Worm (Caenorhabditis elegans) whole organism, L1 larva: ENCODE measurements around the gene cutl-9.

Experiments
- C04F5.9 ChIP-seq: sonication (generic microtip); optimal IDR thresholded peaks from 2 replicates; lab custom pipeline; 2016; ENCODE audit warnings: missing genetic modification characterization, missing compliant biosample characterization
- C16A3.4 ChIP-seq: fragments of 150-350 bp; optimal IDR thresholded peaks from 2 replicates; lab custom pipeline; 2014; ENCODE audit warnings: missing biosample characterization, missing genetic modification characterization
- F16B12.6 ChIP-seq: fragments of 150-350 bp; optimal IDR thresholded peaks from 2 replicates; lab custom pipeline; 2014; ENCODE audit warnings: missing biosample characterization, missing genetic modification characterization
- aha-1 ChIP-seq: fragments of 150-350 bp; optimal IDR thresholded peaks from 2 replicates; lab custom pipeline; 2014; ENCODE audit warnings: missing biosample characterization, missing genetic modification characterization
- aly-2 ChIP-seq: fragments of 150-350 bp; optimal IDR thresholded peaks from 2 replicates; lab custom pipeline; 2014; ENCODE audit warnings: missing biosample characterization, missing genetic modification characterization
- ama-1 ChIP-seq: fragments of 150-350 bp; optimal IDR thresholded peaks from 2 replicates; lab custom pipeline; 2014
- ceh-90 ChIP-seq: sonication (generic microtip); optimal IDR thresholded peaks from 2 replicates; lab custom pipeline; 2016; ENCODE audit warnings: missing genetic modification characterization, missing compliant biosample characterization
- dsc-1 ChIP-seq: sonication (generic microtip); optimal IDR thresholded peaks from 2 replicates; lab custom pipeline; 2016; ENCODE audit warnings: mild to moderate bottlenecking, missing genetic modification characterization, missing compliant biosample characterization
- efl-1 ChIP-seq, 4 experiments: fragments of 150-350 bp; optimal IDR thresholded peaks in 3 of 4; peaks in 1 of 4; 1 replicate in 1 of 4; 2 replicates in 3 of 4; lab custom pipeline; 2014; ENCODE audit warnings: missing biosample characterization in 2 of 4, missing genetic modification characterization in 2 of 4, missing genetic modification reagents in 2 of 4
- egl-13 ChIP-seq: sonication (generic microtip); optimal IDR thresholded peaks from 2 replicates; lab custom pipeline; 2016; ENCODE audit warnings: missing genotype, missing genetic modification reagents, missing genetic modification characterization, missing compliant biosample characterization
- elt-2 ChIP-seq: sonication (generic microtip); optimal IDR thresholded peaks from 2 replicates; lab custom pipeline; 2016; ENCODE audit warnings: missing genetic modification characterization, mild to moderate bottlenecking, inconsistent platforms, missing compliant biosample characterization, missing genetic modification reagents
- fkh-10 ChIP-seq: sonication (generic microtip); optimal IDR thresholded peaks from 2 replicates; lab custom pipeline; 2017; ENCODE audit warnings: missing biosample characterization, missing genetic modification reagents, missing genetic modification characterization
- fkh-4 ChIP-seq: sonication (generic microtip); optimal IDR thresholded peaks from 2 replicates; lab custom pipeline; 2016; ENCODE audit warnings: missing compliant biosample characterization, missing genetic modification characterization, borderline replicate concordance
- grh-1 ChIP-seq: fragments of 200-800 bp; sonication (Bioruptor generic); IDR thresholded peaks from 2 replicates; pipeline ENCODE4 v1.3.6; 2022; ENCODE audit warnings: missing genetic modification reagents, missing genetic modification characterization, missing compliant biosample characterization
- hpl-2 ChIP-seq: fragments of 150-350 bp; optimal IDR thresholded peaks from 2 replicates; lab custom pipeline; 2014; ENCODE audit warnings: missing biosample characterization, missing genetic modification reagents, missing genetic modification characterization
- irx-1 ChIP-seq: sonication (generic microtip); optimal IDR thresholded peaks from 2 replicates; lab custom pipeline; 2016; ENCODE audit warnings: missing genetic modification characterization, missing compliant biosample characterization
- isw-1 ChIP-seq: fragments of 200-800 bp; sonication (Bioruptor generic); IDR thresholded peaks from 2 replicates; pipeline ENCODE4 v1.3.6; 2022; ENCODE audit warnings: missing genetic modification characterization, missing compliant biosample characterization
- lin-13 ChIP-seq: fragments of 150-350 bp; optimal IDR thresholded peaks from 2 replicates; lab custom pipeline; 2014; ENCODE audit warnings: missing biosample characterization, missing genetic modification reagents, missing genetic modification characterization
- lin-14 ChIP-seq: fragments of 200-800 bp; sonication (Bioruptor generic); optimal IDR thresholded peaks from 2 replicates; lab custom pipeline; 2018; ENCODE audit warnings: mild to moderate bottlenecking, missing genetic modification characterization, moderate library complexity, missing compliant biosample characterization
- lin-35 ChIP-seq, 2 experiments: fragments of 150-350 bp; optimal IDR thresholded peaks; 2 replicates each; lab custom pipeline; 2014; ENCODE audit warnings: missing biosample characterization in 2 of 2, missing genetic modification characterization in 2 of 2, missing genetic modification reagents in 2 of 2
- lsy-2 ChIP-seq, 2 experiments: fragments of 150-350 bp; optimal IDR thresholded peaks; 2 replicates each; lab custom pipeline; 2014; ENCODE audit warnings: missing biosample characterization in 2 of 2, missing genetic modification characterization in 2 of 2
- mab-9 ChIP-seq: fragments of 200-800 bp; sonication (Bioruptor generic); IDR thresholded peaks from 2 replicates; pipeline ENCODE4 v1.3.6; 2022; ENCODE audit warnings: missing genetic modification reagents, missing genetic modification characterization, missing compliant biosample characterization
- mdl-1 ChIP-seq, 2 experiments: fragments of 150-350 bp; optimal IDR thresholded peaks; 2 replicates each; lab custom pipeline; 2014 to 2017; ENCODE audit warnings: missing biosample characterization in 2 of 2, missing genetic modification characterization in 2 of 2, inconsistent platforms in 1 of 2
- mep-1 ChIP-seq: fragments of 150-350 bp; optimal IDR thresholded peaks from 2 replicates; lab custom pipeline; 2014; ENCODE audit warnings: missing biosample characterization, missing genetic modification characterization
- nhr-12 ChIP-seq: sonication (generic microtip); optimal IDR thresholded peaks from 2 replicates; lab custom pipeline; 2017; ENCODE audit warnings: missing biosample characterization, missing genetic modification characterization
- nhr-19 ChIP-seq: fragments of 200-800 bp; sonication (Bioruptor generic); conservative IDR thresholded peaks from 2 replicates; pipeline ENCODE4 v1.3.6; 2022; ENCODE audit warnings: missing genetic modification characterization, missing compliant biosample characterization
- nhr-237 ChIP-seq: fragments of 150-350 bp; optimal IDR thresholded peaks from 2 replicates; lab custom pipeline; 2014; ENCODE audit warnings: missing biosample characterization, missing genetic modification characterization
- nhr-28 ChIP-seq: fragments of 150-350 bp; optimal IDR thresholded peaks from 2 replicates; lab custom pipeline; 2014; ENCODE audit warnings: missing biosample characterization, missing genetic modification characterization
- nhr-71 ChIP-seq: sonication (generic microtip); optimal IDR thresholded peaks from 2 replicates; lab custom pipeline; 2016; ENCODE audit warnings: mild to moderate bottlenecking, missing genetic modification characterization, moderate library complexity, missing compliant biosample characterization
- nhr-76 ChIP-seq: sonication (generic microtip); optimal IDR thresholded peaks from 2 replicates; lab custom pipeline; 2017; ENCODE audit warnings: missing biosample characterization, missing genetic modification characterization
- nhr-77 ChIP-seq: fragments of 150-350 bp; optimal IDR thresholded peaks from 2 replicates; lab custom pipeline; 2014; ENCODE audit warnings: missing biosample characterization, missing genetic modification characterization
- pag-3 ChIP-seq: sonication (generic microtip); optimal IDR thresholded peaks from 2 replicates; lab custom pipeline; 2017; ENCODE audit warnings: missing genetic modification characterization, mild to moderate bottlenecking, missing compliant biosample characterization, antibody characterized with exemption, borderline replicate concordance; ENCODE audit not compliant: insufficient read depth
- pqm-1 ChIP-seq: sonication (generic microtip); optimal IDR thresholded peaks from 3 replicates; lab custom pipeline; 2017; ENCODE audit warnings: missing biosample characterization, missing genetic modification characterization
- snpc-4 ChIP-seq: fragments of 150-350 bp; optimal IDR thresholded peaks from 2 replicates; lab custom pipeline; 2014; ENCODE audit warnings: missing biosample characterization, missing genetic modification characterization
- snu-23 ChIP-seq: sonication (generic microtip); optimal IDR thresholded peaks from 2 replicates; lab custom pipeline; 2016; ENCODE audit warnings: missing genetic modification characterization, missing compliant biosample characterization
- sox-4 ChIP-seq: sonication (generic microtip); optimal IDR thresholded peaks from 2 replicates; lab custom pipeline; 2016; ENCODE audit warnings: missing genetic modification characterization, missing compliant biosample characterization
- sup-37 ChIP-seq: fragments of 200-800 bp; sonication (Bioruptor generic); optimal IDR thresholded peaks from 2 replicates; lab custom pipeline; 2018; ENCODE audit warnings: mild to moderate bottlenecking, missing genetic modification characterization, missing compliant biosample characterization
- swsn-7 ChIP-seq: sonication (generic microtip); optimal IDR thresholded peaks from 2 replicates; lab custom pipeline; 2016; ENCODE audit warnings: missing genetic modification characterization, missing compliant biosample characterization
- tlp-1 ChIP-seq: fragments of 150-350 bp; optimal IDR thresholded peaks from 2 replicates; lab custom pipeline; 2014; ENCODE audit warnings: missing biosample characterization, missing genetic modification characterization
- unc-130 ChIP-seq: fragments of 150-350 bp; optimal IDR thresholded peaks from 2 replicates; lab custom pipeline; 2017; ENCODE audit warnings: missing biosample characterization, missing genetic modification characterization, inconsistent platforms
- unc-30 ChIP-seq: sonication (generic microtip); optimal IDR thresholded peaks from 2 replicates; lab custom pipeline; 2017; ENCODE audit warnings: missing biosample characterization, missing genetic modification characterization
- unc-86 ChIP-seq: sonication (generic microtip); optimal IDR thresholded peaks from 2 replicates; lab custom pipeline; 2016; ENCODE audit warnings: missing genetic modification characterization, missing compliant biosample characterization
- unc-98 ChIP-seq: fragments of 200-800 bp; sonication (Bioruptor generic); IDR thresholded peaks from 2 replicates; pipeline ENCODE4 v1.3.6; 2022; ENCODE audit warnings: missing genetic modification characterization, missing compliant biosample characterization
- vab-15 ChIP-seq: sonication (generic microtip); optimal IDR thresholded peaks from 2 replicates; lab custom pipeline; 2017; ENCODE audit warnings: missing genotype, mild to moderate bottlenecking, missing genetic modification characterization, missing compliant biosample characterization
- ztf-11 ChIP-seq, 2 experiments: sonication (generic microtip); optimal IDR thresholded peaks; 2 replicates each; lab custom pipeline; 2016 to 2017; ENCODE audit warnings: missing genetic modification characterization in 2 of 2, missing biosample characterization in 1 of 2, missing compliant biosample characterization in 1 of 2
- ztf-4 ChIP-seq: fragments of 150-350 bp; optimal IDR thresholded peaks from 2 replicates; lab custom pipeline; 2014; ENCODE audit warnings: missing biosample characterization, missing genetic modification characterization

cutl-9 gene

DNA sequence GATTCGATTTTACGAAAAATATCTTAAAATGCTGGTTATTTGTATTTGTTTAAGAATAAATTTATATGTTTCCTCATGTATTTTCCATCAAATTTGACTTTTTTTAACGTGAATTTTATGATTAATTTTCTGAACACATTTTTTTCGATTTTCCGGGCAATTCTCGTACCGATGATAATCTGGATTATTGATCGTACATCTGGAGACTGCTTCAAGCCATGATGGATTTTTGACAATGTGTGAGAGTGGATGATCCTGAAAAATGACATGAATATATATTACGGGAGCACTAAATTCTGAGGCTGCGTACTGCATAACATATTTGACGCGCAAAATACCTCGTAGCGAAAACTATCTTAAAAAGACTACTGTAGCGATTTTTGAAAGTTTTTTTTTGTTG is 32.4 kb downstream of the cutl-9 start:
- no peak for TF ChIP-seq pag-3 (tag; lab: Kevin White, UChicago)
- no peak for TF ChIP-seq unc-30 (tag; lab: Kevin White, UChicago)
- no peak for TF ChIP-seq mdl-1 (tag; optimal IDR thresholded peaks at IDR 0.05; lab: Kevin White, UChicago)
- TF ChIP-seq ama-1 (lab: Kevin White, UChicago), result no peak
- no peak for TF ChIP-seq nhr-77 (tag; lab: Kevin White, UChicago)
- TF ChIP-seq unc-98 (GFP tag; lab: Robert Waterston, UW), result no peak
- TF ChIP-seq mep-1 (tag; lab: Kevin White, UChicago), result no peak
- no peak for TF ChIP-seq C16A3.4
- no peak for TF ChIP-seq snpc-4 (tag; lab: Kevin White, UChicago)
- TF ChIP-seq isw-1, result no peak
- no peak for TF ChIP-seq ztf-11 (tag; optimal IDR thresholded peaks at IDR 0.05; lab: Kevin White, UChicago)
- no peak for TF ChIP-seq tlp-1 (tag; lab: Kevin White, UChicago)
- no peak for TF ChIP-seq unc-130 (tag; lab: Kevin White, UChicago)
- no peak for TF ChIP-seq nhr-76
- TF ChIP-seq nhr-237, result no peak
- TF ChIP-seq lin-14 (GFP tag; lab: Kevin White, UChicago), result no peak
- TF ChIP-seq aha-1 (tag; lab: Kevin White, UChicago), result no peak

DNA sequence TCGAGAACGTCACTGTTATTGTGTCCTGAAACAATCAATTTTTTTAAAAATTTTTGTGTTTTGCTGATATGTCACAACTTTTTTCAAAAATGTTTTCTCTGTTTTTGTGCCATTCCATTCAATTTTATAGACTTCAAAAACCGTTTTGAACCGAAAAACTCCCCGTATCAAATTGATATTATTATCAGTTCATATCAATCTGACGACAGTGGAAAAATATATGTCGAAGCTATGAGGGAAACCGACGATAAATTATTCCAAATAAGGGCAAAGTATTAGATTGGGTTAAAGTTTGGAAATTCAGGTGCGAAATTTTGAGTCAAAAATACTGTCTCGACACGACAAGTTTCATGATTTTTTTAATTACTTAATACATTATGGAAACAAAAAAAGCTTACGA is 34.3 kb downstream of the cutl-9 start:
- TF ChIP-seq fkh-10 (GFP tag; lab: Kevin White, UChicago) (no peak), hpl-2 (GFP tag; lab: Kevin White, UChicago) (no peak), elt-2 (peak; percentile 29)
- TF ChIP-seq, all 84 proteins: peak for 1

DNA sequence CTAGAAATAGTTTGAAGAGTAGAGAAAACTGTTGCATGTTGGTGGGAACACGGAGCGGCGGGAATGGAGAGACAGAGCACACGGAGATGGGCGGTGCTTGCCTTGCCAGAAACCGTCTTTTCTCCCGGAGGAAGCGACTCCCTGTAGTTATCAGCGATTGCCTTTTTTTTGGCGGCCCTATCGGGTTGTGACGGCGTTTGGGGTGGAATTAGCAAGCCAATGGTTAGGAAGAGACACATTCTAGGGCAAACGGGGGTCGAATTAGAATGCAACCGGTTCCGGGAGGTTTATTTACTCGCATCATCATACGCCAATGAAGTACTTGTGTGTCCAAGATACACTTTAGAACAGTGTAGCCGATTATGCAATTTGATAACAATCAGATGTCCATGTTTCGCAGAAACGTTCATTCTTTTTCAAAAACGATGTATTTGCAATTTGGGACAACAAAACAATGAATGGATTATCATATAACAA is 35.6 kb downstream of the cutl-9 start, which contains the start of gene lact-3:
Gene lact-3, minus strand, starts transcription at position 51 of the 477 bp plus-strand sequence.
- 0 out of 2 replicates have a peak, but pooled peaks have one; percentile 7 for TF ChIP-seq nhr-19 (GFP tag; lab: Robert Waterston, UW)
- TF ChIP-seq grh-1 (GFP tag; lab: Robert Waterston, UW), result peak; percentile 36; the same call in 1 of the 2 replicates
- TF ChIP-seq nhr-71, result peak; percentile 1
- peak in 1 of 2 experiments; percentile 6 for TF ChIP-seq lin-35 (GFP tag; optimal IDR thresholded peaks at IDR 0.05; lab: Kevin White, UChicago)
- TF ChIP-seq tlp-1 (tag; lab: Kevin White, UChicago), result no peak
- no peak for TF ChIP-seq vab-15 (tag; lab: Kevin White, UChicago)
- no peak for TF ChIP-seq aly-2
- TF ChIP-seq lsy-2 (tag; optimal IDR thresholded peaks at IDR 0.05; lab: Kevin White, UChicago), result peak in 1 of 2 experiments; percentile 22
- peak; percentile 15 for TF ChIP-seq lin-14 (GFP tag; lab: Kevin White, UChicago)
- peak in 1 of 2 experiments; percentile 12 for TF ChIP-seq efl-1 (optimal IDR thresholded peaks at IDR 0.05; lab: Kevin White, UChicago)
- TF ChIP-seq efl-1 (GFP tag; optimal IDR thresholded peaks at IDR 0.05 in 1 of 2; lab: Kevin White, UChicago), result no peak

DNA sequence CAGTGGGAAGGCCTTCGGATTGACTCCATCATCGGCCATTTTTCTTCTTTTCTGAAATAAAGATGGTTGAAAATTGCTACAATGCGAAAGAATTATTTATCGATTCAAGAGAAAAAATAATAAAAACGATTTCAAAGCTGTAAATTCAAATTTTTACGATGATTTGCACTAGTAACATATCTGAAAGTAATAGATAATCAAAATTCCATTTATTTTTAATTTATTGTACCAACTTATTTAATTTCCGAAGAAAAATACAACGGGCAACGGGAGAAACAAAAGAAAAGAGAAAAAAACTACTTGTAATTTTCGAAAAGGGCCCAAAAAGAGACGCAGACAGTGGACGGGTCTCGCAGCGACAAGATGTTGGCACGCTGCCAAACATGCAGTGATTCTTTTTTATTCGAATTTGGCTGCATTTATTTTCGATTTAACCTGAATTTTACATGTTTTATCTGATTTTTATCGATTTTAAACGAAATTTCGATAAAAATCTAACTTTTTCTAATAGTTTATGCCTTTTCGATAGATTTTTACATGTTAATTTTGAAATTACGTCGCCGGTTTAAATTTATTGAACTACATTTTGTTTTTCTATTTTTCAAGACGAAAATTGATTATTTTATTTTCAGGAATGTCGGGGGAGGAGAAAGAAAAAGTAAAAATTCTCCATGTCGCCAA is 36.7 kb downstream of the cutl-9 start, which contains the start of the genes snu-13 and rsp-7:
Gene snu-13, minus strand, starts transcription at position 51 of the 681 bp plus-strand sequence.
Gene rsp-7, plus strand, starts transcription at position 631 of the 681 bp plus-strand sequence.
- peak; percentile 45 for TF ChIP-seq lin-13 (GFP tag; lab: Kevin White, UChicago)
- no peak for TF ChIP-seq ztf-4 (tag; lab: Kevin White, UChicago)
- no peak for TF ChIP-seq vab-15 (tag; lab: Kevin White, UChicago)
- TF ChIP-seq nhr-12 (tag; lab: Kevin White, UChicago), result no peak
- no peak for TF ChIP-seq mab-9 (GFP tag; lab: Robert Waterston, UW)
- no peak for TF ChIP-seq ceh-90 (tag; lab: Kevin White, UChicago)
- no peak for TF ChIP-seq fkh-4
- TF ChIP-seq sox-4 (tag; lab: Kevin White, UChicago), result no peak
- TF ChIP-seq efl-1 (optimal IDR thresholded peaks at IDR 0.05; lab: Kevin White, UChicago), result peak; percentile 82 to 83
- peak; percentile 74 to 96 for TF ChIP-seq efl-1 (GFP tag; optimal IDR thresholded peaks at IDR 0.05 in 1 of 2; lab: Kevin White, UChicago)
- TF ChIP-seq irx-1 (tag; lab: Kevin White, UChicago), result peak; percentile 5
- no peak for TF ChIP-seq pqm-1 (tag; lab: Kevin White, UChicago)
- TF ChIP-seq snu-23 (GFP tag; lab: Kevin White, UChicago), result peak; percentile 78
- no peak for TF ChIP-seq sup-37 (GFP tag; lab: Kevin White, UChicago)
- TF ChIP-seq ama-1 (lab: Kevin White, UChicago), result no peak
- TF ChIP-seq swsn-7, result peak; percentile 68
- TF ChIP-seq nhr-71, result peak; percentile 82
- peak; percentile 49 for TF ChIP-seq F16B12.6
- TF ChIP-seq C04F5.9 (tag; lab: Kevin White, UChicago), result no peak
- TF ChIP-seq nhr-28 (tag; lab: Kevin White, UChicago), result no peak
- peak; percentile 49 for TF ChIP-seq dsc-1 (tag; lab: Kevin White, UChicago)
- no peak for TF ChIP-seq nhr-76
- TF ChIP-seq unc-86 (tag; lab: Kevin White, UChicago), result peak; percentile 23
- peak in 1 of 2 experiments; percentile 44 for TF ChIP-seq mdl-1 (tag; optimal IDR thresholded peaks at IDR 0.05; lab: Kevin White, UChicago)
- TF ChIP-seq egl-13 (tag; lab: Kevin White, UChicago), result peak; percentile 13
